Worm (Caenorhabditis elegans) whole organism, L4 larva: ENCODE data around the gene ntp-1.

Experiments
- D1046.2 ChIP-seq: fragments of 200-800 bp; sonication (Bioruptor generic); IDR thresholded peaks from 2 replicates; pipeline ENCODE4 v1.3.6; 2022; ENCODE audit warnings: missing genetic modification characterization, missing compliant biosample characterization
- F10B5.3 ChIP-seq: sonication (generic microtip); optimal IDR thresholded peaks from 2 replicates; lab custom pipeline; 2016; ENCODE audit warnings: mild to moderate bottlenecking, missing genetic modification characterization, missing compliant biosample characterization
- F26F4.8 ChIP-seq: fragments of 200-800 bp; sonication (Bioruptor generic); conservative IDR thresholded peaks from 2 replicates; pipeline ENCODE4 v1.3.6; 2022; ENCODE audit warnings: missing genetic modification characterization, missing compliant biosample characterization
- F37D6.2 ChIP-seq: sonication (generic microtip); optimal IDR thresholded peaks from 2 replicates; lab custom pipeline; 2016; ENCODE audit warnings: mild to moderate bottlenecking, missing genetic modification characterization, missing compliant biosample characterization
- Y105C5A.15 ChIP-seq: fragments of 200-800 bp; sonication (Bioruptor generic); IDR thresholded peaks from 2 replicates; pipeline ENCODE4 v1.3.6; 2022; ENCODE audit warnings: missing genetic modification characterization, missing compliant biosample characterization
- ama-1 ChIP-seq: fragments of 150-350 bp; optimal IDR thresholded peaks from 2 replicates; lab custom pipeline; 2014; ENCODE audit warnings: inconsistent platforms, mixed read lengths
- attf-4 ChIP-seq: sonication (generic microtip); optimal IDR thresholded peaks from 3 replicates; lab custom pipeline; 2017; ENCODE audit warnings: missing biosample characterization, missing genetic modification characterization
- ceh-20 ChIP-seq: fragments of 200-800 bp; sonication (Bioruptor generic); IDR thresholded peaks from 2 replicates; pipeline ENCODE4 v1.3.6; 2022; ENCODE audit warnings: missing genetic modification reagents, missing genetic modification characterization, missing compliant biosample characterization
- ceh-32 ChIP-seq: sonication (generic microtip); optimal IDR thresholded peaks from 2 replicates; lab custom pipeline; 2016; ENCODE audit warnings: mild to moderate bottlenecking, missing genetic modification characterization, missing compliant biosample characterization; ENCODE audit not compliant: poor library complexity
- ceh-44 ChIP-seq: fragments of 200-800 bp; sonication (Bioruptor generic); IDR thresholded peaks from 2 replicates; pipeline ENCODE4 v1.3.6; 2022; ENCODE audit warnings: missing genetic modification reagents, missing genetic modification characterization, missing compliant biosample characterization
- ceh-82 ChIP-seq: sonication (generic microtip); optimal IDR thresholded peaks from 2 replicates; lab custom pipeline; 2017; ENCODE audit warnings: missing biosample characterization, missing genetic modification characterization
- ctbp-1 ChIP-seq: fragments of 200-800 bp; sonication (Bioruptor generic); IDR thresholded peaks from 2 replicates; pipeline ENCODE4 v1.3.6; 2022; ENCODE audit warnings: missing genetic modification reagents, missing genetic modification characterization, missing compliant biosample characterization
- daf-8 ChIP-seq: fragments of 200-800 bp; sonication (Bioruptor generic); IDR thresholded peaks from 2 replicates; pipeline ENCODE4 v1.3.6; 2022; ENCODE audit warnings: missing genetic modification characterization, missing compliant biosample characterization
- dmd-6 ChIP-seq: fragments of 200-800 bp; sonication (Bioruptor generic); IDR thresholded peaks from 2 replicates; pipeline ENCODE4 v1.3.6; 2022; ENCODE audit warnings: missing genetic modification reagents, missing genetic modification characterization, missing compliant biosample characterization
- dmd-8 ChIP-seq: fragments of 200-800 bp; sonication (Bioruptor generic); IDR thresholded peaks from 2 replicates; pipeline ENCODE4 v1.3.6; 2022; ENCODE audit warnings: missing genetic modification characterization, missing compliant biosample characterization
- dpl-1 ChIP-seq: fragments of 150-350 bp; optimal IDR thresholded peaks from 2 replicates; lab custom pipeline; 2014; ENCODE audit warnings: missing biosample characterization, missing genetic modification reagents, missing genetic modification characterization
- duxl-1 ChIP-seq: sonication (generic microtip); optimal IDR thresholded peaks from 2 replicates; lab custom pipeline; 2016; ENCODE audit warnings: mild to moderate bottlenecking, missing genetic modification characterization, moderate library complexity, missing compliant biosample characterization; ENCODE audit not compliant: poor library complexity
- dve-1 ChIP-seq: sonication (generic microtip); optimal IDR thresholded peaks from 2 replicates; lab custom pipeline; 2017; ENCODE audit warnings: antibody characterized with exemption, mild to moderate bottlenecking, missing genetic modification characterization, missing compliant biosample characterization; ENCODE audit not compliant: insufficient read depth
- egl-43 ChIP-seq: fragments of 200-800 bp; sonication (Bioruptor generic); IDR thresholded peaks from 2 replicates; pipeline ENCODE4 v1.3.6; 2022; ENCODE audit warnings: missing genetic modification reagents, missing genetic modification characterization, missing compliant biosample characterization
- gei-8 ChIP-seq: fragments of 200-800 bp; sonication (Bioruptor generic); optimal IDR thresholded peaks from 2 replicates; lab custom pipeline; 2018; ENCODE audit warnings: mild to moderate bottlenecking, missing genetic modification characterization, missing compliant biosample characterization
- hlh-11 ChIP-seq: fragments of 200-800 bp; sonication (Bioruptor generic); optimal IDR thresholded peaks from 2 replicates; lab custom pipeline; 2018; ENCODE audit warnings: mild to moderate bottlenecking, missing genetic modification characterization, missing compliant biosample characterization
- hlh-30 ChIP-seq: sonication (generic microtip); optimal IDR thresholded peaks from 2 replicates; lab custom pipeline; 2017; ENCODE audit warnings: antibody characterized with exemption, mild to moderate bottlenecking, missing genetic modification characterization, missing compliant biosample characterization; ENCODE audit not compliant: insufficient read depth
- jun-1 ChIP-seq: fragments of 150-350 bp; optimal IDR thresholded peaks from 2 replicates; lab custom pipeline; 2014; ENCODE audit warnings: missing biosample characterization, missing genetic modification reagents, missing genetic modification characterization
- lim-7 ChIP-seq: fragments of 200-800 bp; sonication (Bioruptor generic); IDR thresholded peaks from 2 replicates; pipeline ENCODE4 v1.3.6; 2022; ENCODE audit warnings: missing genetic modification characterization, missing compliant biosample characterization
- lin-13 ChIP-seq: fragments of 150-350 bp; optimal IDR thresholded peaks from 2 replicates; lab custom pipeline; 2014; ENCODE audit warnings: missing biosample characterization, missing genetic modification reagents, missing genetic modification characterization
- lin-15B ChIP-seq: fragments of 150-350 bp; sonication (generic microtip); optimal IDR thresholded peaks from 3 replicates; lab custom pipeline; 2014; ENCODE audit warnings: missing biosample characterization, missing genetic modification characterization
- lin-38 ChIP-seq: fragments of 200-800 bp; sonication (Bioruptor generic); IDR thresholded peaks from 2 replicates; pipeline ENCODE4 v1.3.6; 2022; ENCODE audit warnings: missing genetic modification reagents, missing genetic modification characterization, missing compliant biosample characterization
- lir-3 ChIP-seq: sonication (generic microtip); optimal IDR thresholded peaks from 2 replicates; lab custom pipeline; 2016; ENCODE audit warnings: mild to moderate bottlenecking, missing genetic modification characterization, missing compliant biosample characterization
- madf-5 ChIP-seq, 2 experiments: fragments of 200-800 bp; sonication (Bioruptor generic); IDR thresholded peaks; 2 replicates each; pipeline ENCODE4 v1.3.6; 2022; ENCODE audit warnings: missing compliant biosample characterization in 2 of 2, missing genetic modification characterization in 2 of 2
- madf-9 ChIP-seq: fragments of 200-800 bp; sonication (Bioruptor generic); conservative IDR thresholded peaks from 2 replicates; pipeline ENCODE4 v1.3.6; 2022; ENCODE audit warnings: missing genetic modification reagents, missing genetic modification characterization, missing compliant biosample characterization
- mdt-29 ChIP-seq: fragments of 200-800 bp; sonication (Bioruptor generic); IDR thresholded peaks from 2 replicates; pipeline ENCODE4 v1.3.6; 2022; ENCODE audit warnings: missing genetic modification reagents, missing genetic modification characterization, missing compliant biosample characterization
- mes-2 ChIP-seq: sonication (generic microtip); optimal IDR thresholded peaks from 2 replicates; lab custom pipeline; 2016; ENCODE audit warnings: missing genotype, mild to moderate bottlenecking, missing genetic modification characterization, missing compliant biosample characterization; ENCODE audit not compliant: poor library complexity, severe bottlenecking
- mxl-2 ChIP-seq: fragments of 200-800 bp; sonication (Bioruptor generic); conservative IDR thresholded peaks from 2 replicates; pipeline ENCODE4 v1.3.6; 2022; ENCODE audit warnings: missing genetic modification reagents, missing genetic modification characterization, missing compliant biosample characterization
- mxl-3 ChIP-seq: fragments of 200-800 bp; sonication (Bioruptor generic); optimal IDR thresholded peaks from 2 replicates; lab custom pipeline; 2018; ENCODE audit warnings: mild to moderate bottlenecking, missing genetic modification characterization, missing compliant biosample characterization
- nhr-10 ChIP-seq: fragments of 150-350 bp; optimal IDR thresholded peaks from 2 replicates; lab custom pipeline; 2014; ENCODE audit warnings: missing biosample characterization, missing genetic modification characterization
- nhr-102 ChIP-seq: sonication (generic microtip); optimal IDR thresholded peaks from 2 replicates; lab custom pipeline; 2016; ENCODE audit warnings: mild to moderate bottlenecking, missing genetic modification characterization, moderate library complexity, missing compliant biosample characterization
- nhr-48 ChIP-seq: sonication (generic microtip); optimal IDR thresholded peaks from 2 replicates; lab custom pipeline; 2016; ENCODE audit warnings: mild to moderate bottlenecking, missing genetic modification characterization, missing compliant biosample characterization
- nhr-76 ChIP-seq: fragments of 150-350 bp; optimal IDR thresholded peaks from 2 replicates; lab custom pipeline; 2014; ENCODE audit warnings: missing biosample characterization, missing genetic modification characterization
- nhr-77 ChIP-seq: fragments of 150-350 bp; optimal IDR thresholded peaks from 2 replicates; lab custom pipeline; 2014; ENCODE audit warnings: missing biosample characterization, missing genetic modification characterization
- sdz-12 ChIP-seq: fragments of 200-800 bp; sonication (Bioruptor generic); optimal IDR thresholded peaks from 2 replicates; lab custom pipeline; 2018; ENCODE audit warnings: mild to moderate bottlenecking, missing genetic modification characterization, missing compliant biosample characterization
- set-16 ChIP-seq: fragments of 200-800 bp; sonication (Bioruptor generic); IDR thresholded peaks from 2 replicates; pipeline ENCODE4 v1.3.6; 2022; ENCODE audit warnings: missing genetic modification reagents, missing genetic modification characterization, missing compliant biosample characterization
- spr-1 ChIP-seq: sonication (generic microtip); optimal IDR thresholded peaks from 2 replicates; lab custom pipeline; 2016; ENCODE audit warnings: mild to moderate bottlenecking, missing genetic modification characterization, missing compliant biosample characterization
- spr-3 ChIP-seq: fragments of 200-800 bp; sonication (Bioruptor generic); optimal IDR thresholded peaks from 2 replicates; lab custom pipeline; 2018; ENCODE audit warnings: mild to moderate bottlenecking, missing genetic modification characterization, missing compliant biosample characterization
- unc-39 ChIP-seq: sonication (generic microtip); optimal IDR thresholded peaks from 2 replicates; lab custom pipeline; 2017; ENCODE audit warnings: missing biosample characterization, missing genetic modification characterization
- vab-7 ChIP-seq: fragments of 200-800 bp; sonication (Bioruptor generic); IDR thresholded peaks from 2 replicates; pipeline ENCODE4 v1.3.6; 2022; ENCODE audit warnings: missing genetic modification reagents, missing genetic modification characterization, missing compliant biosample characterization
- zag-1 ChIP-seq: fragments of 150-350 bp; optimal IDR thresholded peaks from 2 replicates; lab custom pipeline; 2014; ENCODE audit warnings: missing biosample characterization, missing genetic modification characterization
- zfp-3 ChIP-seq: fragments of 200-800 bp; sonication (Bioruptor generic); conservative IDR thresholded peaks from 2 replicates; pipeline ENCODE4 v1.3.6; 2022; ENCODE audit warnings: missing genetic modification reagents, missing genetic modification characterization, missing compliant biosample characterization
- zip-2 ChIP-seq: fragments of 150-350 bp; optimal IDR thresholded peaks from 2 replicates; lab custom pipeline; 2014; ENCODE audit warnings: missing biosample characterization, missing genetic modification characterization
- ztf-11 ChIP-seq: fragments of 150-350 bp; optimal IDR thresholded peaks from 2 replicates; lab custom pipeline; 2014; ENCODE audit warnings: missing biosample characterization, missing genetic modification characterization
- ztf-7 ChIP-seq: fragments of 150-350 bp; optimal IDR thresholded peaks from 2 replicates; lab custom pipeline; 2014; ENCODE audit warnings: missing biosample characterization, missing genetic modification characterization

The ntp-1 gene

DNA sequence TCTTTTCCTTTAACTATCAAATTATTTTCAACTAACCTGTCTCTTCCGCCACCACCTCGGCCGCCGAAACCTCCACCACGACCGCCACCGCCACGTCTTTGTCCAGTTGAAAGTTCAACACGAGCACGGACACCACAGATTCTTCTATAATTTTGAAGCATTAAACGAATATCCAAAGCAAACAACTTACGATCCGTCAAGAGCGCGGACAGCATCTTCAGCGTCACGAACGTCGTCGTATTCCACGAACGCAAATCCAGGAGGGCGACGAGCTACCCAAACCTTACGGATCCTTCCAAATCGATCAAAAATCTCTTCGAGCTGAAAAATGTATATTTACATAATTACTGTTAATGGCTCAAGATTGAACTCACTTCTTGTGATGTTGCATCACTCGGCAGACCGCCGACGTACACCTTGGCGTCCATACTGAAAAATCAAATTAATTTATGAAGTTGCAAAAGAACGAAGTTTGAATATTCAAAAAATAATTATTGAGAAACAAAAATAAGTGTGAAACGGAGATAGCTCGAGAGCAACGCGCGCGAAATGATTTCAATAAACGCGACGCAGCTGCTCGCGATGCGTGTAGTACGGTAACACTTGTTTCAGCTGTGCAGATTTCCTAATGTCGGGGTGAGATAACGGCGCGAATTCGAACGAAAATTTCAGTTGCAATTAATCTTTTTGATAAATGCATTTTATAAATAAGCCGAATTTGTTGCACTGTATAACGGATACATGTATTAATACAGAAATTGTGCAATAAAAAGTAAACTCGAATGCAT lies 3.6 kb downstream of the ntp-1 start, which contains the start of gene rsp-6 (continued):
- TF ChIP-seq spr-3 (no peak), ceh-32 (tag; lab: Kevin White, UChicago) (no peak), gei-8 (GFP tag; lab: Kevin White, UChicago) (no peak), spr-1 (tag; lab: Kevin White, UChicago) (no peak), hlh-11 (peak; percentile 90), lin-13 (GFP tag; lab: Kevin White, UChicago) (peak; percentile 75), set-16 (GFP tag; lab: Robert Waterston, UW) (no peak), attf-4 (tag; lab: Kevin White, UChicago) (no peak), ztf-7 (tag; lab: Kevin White, UChicago) (no peak), nhr-77 (tag; lab: Kevin White, UChicago) (peak; percentile 78), ceh-20 (no peak), dmd-8 (GFP tag; lab: Robert Waterston, UW) (no peak), D1046.2 (peak; percentile 99), dve-1 (tag; lab: Kevin White, UChicago) (peak; percentile 90), zag-1 (tag; lab: Kevin White, UChicago) (no peak), ctbp-1 (GFP tag; lab: Robert Waterston, UW) (peak; percentile 41; the same call in 1 of the 2 replicates), madf-9 (peak; percentile 72), mdt-29 (GFP tag; lab: Robert Waterston, UW) (no peak), ama-1 (peak; percentile 73), mxl-2 (GFP tag; lab: Robert Waterston, UW) (no peak), sdz-12 (GFP tag; lab: Kevin White, UChicago) (no peak), Y105C5A.15 (GFP tag; lab: Robert Waterston, UW) (0 out of 2 replicates have a peak, but pooled peaks have one; percentile 51), unc-39 (tag; lab: Kevin White, UChicago) (no peak), egl-43 (GFP tag; lab: Robert Waterston, UW) (no peak), dpl-1 (GFP tag; lab: Kevin White, UChicago) (peak; percentile 92), ceh-82 (no peak), ceh-44 (GFP tag; lab: Robert Waterston, UW) (peak; percentile 56; the same call in 1 of the 2 replicates), jun-1 (tag; lab: Kevin White, UChicago) (peak; percentile 15), zip-2 (tag; lab: Kevin White, UChicago) (no peak), dmd-6 (GFP tag; lab: Robert Waterston, UW) (peak; percentile 26; the same call in 1 of the 2 replicates), nhr-102 (tag; lab: Kevin White, UChicago) (peak; percentile 61), nhr-76 (no peak), lim-7 (GFP tag; lab: Robert Waterston, UW) (no peak), zfp-3 (GFP tag; lab: Robert Waterston, UW) (0 out of 2 replicates have a peak, but pooled peaks have one; percentile 33), mxl-3 (GFP tag; lab: Kevin White, UChicago) (peak; percentile 62), nhr-10 (tag; lab: Kevin White, UChicago) (no peak), F37D6.2 (tag; lab: Kevin White, UChicago) (peak; percentile 33), lir-3 (no peak), nhr-48 (tag; lab: Kevin White, UChicago) (peak; percentile 16), madf-5 (GFP tag; IDR thresholded peaks at IDR 0.05; lab: Robert Waterston, UW) (no peak), duxl-1 (peak; percentile 44), lin-38 (GFP tag; lab: Robert Waterston, UW) (peak; percentile 86), mes-2 (tag; lab: Kevin White, UChicago) (peak; percentile 90), lin-15B (tag; lab: Kevin White, UChicago) (peak; percentile 51), F26F4.8 (GFP tag; lab: Robert Waterston, UW) (no peak), hlh-30 (tag; lab: Kevin White, UChicago) (peak; percentile 84), vab-7 (GFP tag; lab: Robert Waterston, UW) (peak; percentile 58; the same call in 1 of the 2 replicates), F10B5.3 (tag; lab: Kevin White, UChicago) (no peak), daf-8 (no peak), ztf-11 (tag; lab: Kevin White, UChicago) (no peak)
